Worm (Caenorhabditis elegans) whole organism, midembryonic: ENCODE data around the gene gst-18.

ENCODE experiments used
- T22C8.4 ChIP-seq: fragments of 200-800 bp; sonication (Bioruptor generic); IDR thresholded peaks from 2 replicates; pipeline ENCODE4 v1.3.6; 2022; ENCODE audit warnings: missing genetic modification characterization, missing compliant biosample characterization
- cog-1 ChIP-seq: sonication (generic microtip); optimal IDR thresholded peaks from 2 replicates; lab custom pipeline; 2016; ENCODE audit warnings: missing genetic modification characterization, missing compliant biosample characterization
- med-1 ChIP-seq: sonication (generic microtip); optimal IDR thresholded peaks from 2 replicates; lab custom pipeline; 2017; ENCODE audit warnings: missing genetic modification characterization, mild to moderate bottlenecking, missing compliant biosample characterization, antibody characterized with exemption, missing genetic modification reagents; ENCODE audit not compliant: insufficient read depth
- ref-1 ChIP-seq: fragments of 200-800 bp; sonication (Bioruptor generic); conservative IDR thresholded peaks from 2 replicates; pipeline ENCODE4 v1.3.6; 2022; ENCODE audit warnings: missing genetic modification reagents, missing genetic modification characterization, missing compliant biosample characterization
- tab-1 ChIP-seq: fragments of 200-800 bp; sonication (Bioruptor generic); IDR thresholded peaks from 2 replicates; pipeline ENCODE4 v1.3.6; 2022; ENCODE audit warnings: missing genetic modification characterization, missing compliant biosample characterization
- ztf-23 ChIP-seq: fragments of 200-800 bp; sonication (Bioruptor generic); IDR thresholded peaks from 2 replicates; pipeline ENCODE4 v1.3.6; 2022; ENCODE audit warnings: missing genetic modification reagents, missing genetic modification characterization, missing compliant biosample characterization

DNA sequence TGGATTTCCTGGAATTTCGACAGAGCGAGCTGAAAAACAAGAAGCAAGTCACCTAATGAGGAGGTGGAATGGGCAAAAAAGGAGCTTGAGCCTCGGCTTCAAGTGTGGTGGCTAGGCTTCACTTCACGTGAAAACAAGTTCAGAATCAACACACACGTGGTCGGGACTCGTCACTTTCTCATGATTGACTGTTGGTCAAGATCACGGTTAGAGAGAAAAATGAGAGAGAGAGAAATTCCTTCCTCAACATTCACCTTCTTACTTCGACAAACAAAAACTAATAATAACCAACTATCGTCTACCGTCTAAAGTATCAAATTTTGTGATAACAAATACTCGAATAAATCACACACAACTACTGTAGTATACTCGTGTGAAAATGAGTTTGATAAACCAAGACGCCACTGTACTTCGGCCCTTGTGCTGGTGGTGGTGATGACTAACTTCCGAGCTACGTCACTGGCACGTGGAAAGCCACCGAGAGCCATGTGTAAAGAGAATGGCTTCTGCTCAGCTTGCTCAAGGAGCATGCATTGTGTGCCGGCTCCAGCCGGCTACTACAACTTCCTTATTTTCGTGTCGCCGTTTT lies 43.0 kb upstream of the gst-18 start:
- TF ChIP-seq ztf-23 (GFP tag; lab: Robert Waterston, UW) (no peak), cog-1 (tag; lab: Kevin White, UChicago) (no peak), T22C8.4 (GFP tag; lab: Robert Waterston, UW) (no peak), ref-1 (no peak), tab-1 (no peak), med-1 (no peak)
